Worm (Caenorhabditis elegans): Measurements from ENCODE around the gene abcf-2.
"Not testable (repeated sequence)": the region's sequence is repeated elsewhere in the genome, so short reads cannot be mapped to it uniquely, and the experiment has no call there.

Gene abcf-2

DNA sequence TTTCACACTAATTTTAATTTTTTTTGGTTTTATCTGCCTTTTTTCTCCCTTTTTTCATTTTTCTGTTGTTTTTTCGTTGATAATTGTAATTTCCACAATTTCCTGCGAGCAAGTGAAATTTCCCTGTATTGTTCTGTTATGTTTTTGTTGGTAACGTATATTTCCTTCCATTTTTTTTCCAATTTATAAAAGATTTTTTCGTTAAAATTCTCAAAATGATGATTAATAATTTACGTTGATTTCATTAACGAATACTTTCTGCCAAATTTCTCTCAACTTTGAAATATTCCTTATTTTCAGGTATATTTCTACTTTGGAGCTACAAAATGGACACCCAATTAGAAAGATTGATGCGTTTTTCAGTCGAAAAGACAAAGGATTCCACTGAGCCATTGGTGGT, 40.5 kb upstream of the abcf-2 start, which contains the start of gene T28A8.8:
TSS of gene T28A8.8 (plus strand) at position 301 of the 400 bp plus-strand sequence.
- TF ChIP-seq ama-1 (optimal IDR thresholded peaks at IDR 0.05) (no peak), ceh-48 (tag; optimal IDR thresholded peaks at IDR 0.05) (no peak), ceh-18 (tag; optimal IDR thresholded peaks at IDR 0.05) (no peak), rnt-1 (tag; optimal IDR thresholded peaks at IDR 0.05) (no peak), T23F11.4 (GFP tag; optimal IDR thresholded peaks at IDR 0.05) (no peak), unc-55 (GFP tag; optimal IDR thresholded peaks at IDR 0.05) (no peak), hlh-13 (GFP tag; optimal IDR thresholded peaks at IDR 0.05) (no peak), Y22D7AL.16 (tag; optimal IDR thresholded peaks at IDR 0.05) (no peak), ceh-22 (tag; optimal IDR thresholded peaks at IDR 0.05) (no peak), ttx-3 (tag; optimal IDR thresholded peaks at IDR 0.05) (no peak), sox-2 (GFP tag; IDR thresholded peaks at IDR 0.05) (no peak), ceh-6 (GFP tag; optimal IDR thresholded peaks at IDR 0.05) (no peak), ceh-14 (tag; optimal IDR thresholded peaks at IDR 0.05) (no peak), fkh-6 (tag; optimal IDR thresholded peaks at IDR 0.05) (no peak), ceh-2 (tag; optimal IDR thresholded peaks at IDR 0.05) (no peak), unc-42 (tag; optimal IDR thresholded peaks at IDR 0.05) (no peak), ceh-45 (GFP tag; IDR thresholded peaks at IDR 0.05) (no peak), lin-11 (tag; optimal IDR thresholded peaks at IDR 0.05) (no peak)

ce11 chrIII:13501599-13501998, 39.6 kb upstream of the abcf-2 start, which contains the start of gene T28A8.5:
T28A8.5 (plus strand) TSS chrIII:13501630.
- TF ChIP-seq sox-2 (GFP tag; IDR thresholded peaks at IDR 0.05) (no peak), ets-4 (tag; optimal IDR thresholded peaks at IDR 0.05) (no peak), nfya-1 (tag; optimal IDR thresholded peaks at IDR 0.05) (no peak), pat-9 (tag; optimal IDR thresholded peaks at IDR 0.05) (no peak), madf-2 (tag; optimal IDR thresholded peaks at IDR 0.05) (no peak), hlh-15 (tag; optimal IDR thresholded peaks at IDR 0.05) (no peak), pqm-1 (tag; optimal IDR thresholded peaks at IDR 0.05) (no peak), ttx-3 (tag; optimal IDR thresholded peaks at IDR 0.05) (no peak), lin-11 (tag; optimal IDR thresholded peaks at IDR 0.05) (no peak), ahr-1 (tag; optimal IDR thresholded peaks at IDR 0.05) (no peak), pha-4 (tag; optimal IDR thresholded peaks at IDR 0.05) (no peak), dmd-4 (tag; optimal IDR thresholded peaks at IDR 0.05; ENCODE audit: borderline replicate concordance) (no peak), sox-4 (tag; optimal IDR thresholded peaks at IDR 0.05) (no peak), pax-1 (tag; optimal IDR thresholded peaks at IDR 0.05) (no peak), ceh-18 (tag; optimal IDR thresholded peaks at IDR 0.05) (no peak), elt-4 (tag; optimal IDR thresholded peaks at IDR 0.05) (no peak)

ce11 chrIII:13498899-13499298, 36.9 kb upstream of the abcf-2 start, which contains the start of gene T28A8.6:
T28A8.6 (plus strand) TSS chrIII:13499199.
- TF ChIP-seq elt-2, ceh-31, syd-9 (tag; optimal IDR thresholded peaks at IDR 0.05): not testable (repeated sequence)

DNA sequence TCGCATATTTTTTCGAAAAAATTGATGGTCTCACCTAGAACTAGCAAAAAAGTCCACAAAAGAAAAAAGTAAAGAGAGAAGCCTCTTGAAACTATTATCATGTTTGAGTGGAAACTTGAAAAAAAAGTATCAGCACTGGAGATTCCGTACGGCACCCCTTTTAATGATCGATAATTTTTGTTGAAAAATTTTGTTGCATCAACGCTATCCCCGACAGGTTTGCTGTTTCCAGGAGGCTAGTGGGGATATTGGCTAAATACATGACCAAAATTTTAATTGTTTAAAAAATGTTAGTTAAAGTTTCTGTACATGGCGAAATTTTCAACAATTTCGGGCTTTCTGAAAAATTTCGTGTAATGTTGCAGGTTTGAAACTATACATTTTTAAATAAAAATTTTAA, 33.5 kb upstream of the abcf-2 start, which contains the start of gene T28A8.2:
TSS of gene T28A8.2 (minus strand) at position 101 of the 400 bp plus-strand sequence.
- TF ChIP-seq madf-2 (tag; optimal IDR thresholded peaks at IDR 0.05) (no peak), elt-4 (tag; optimal IDR thresholded peaks at IDR 0.05) (no peak), hlh-6 (tag; optimal IDR thresholded peaks at IDR 0.05) (no peak), ceh-2 (tag; optimal IDR thresholded peaks at IDR 0.05) (no peak), ama-1 (optimal IDR thresholded peaks at IDR 0.05) (no peak), elt-2 (tag; optimal IDR thresholded peaks at IDR 0.05) (no peak), eyg-1 (tag; optimal IDR thresholded peaks at IDR 0.05) (no peak), odd-2 (tag; optimal IDR thresholded peaks at IDR 0.05) (no peak), lim-6 (tag; optimal IDR thresholded peaks at IDR 0.05) (no peak), lin-11 (tag; optimal IDR thresholded peaks at IDR 0.05) (no peak), hlh-15 (tag; optimal IDR thresholded peaks at IDR 0.05) (no peak), F13H6.1 (tag; optimal IDR thresholded peaks at IDR 0.05) (no peak), unc-42 (tag; optimal IDR thresholded peaks at IDR 0.05) (no peak), tbx-7 (tag; optimal IDR thresholded peaks at IDR 0.05) (no peak), ceh-6 (GFP tag; optimal IDR thresholded peaks at IDR 0.05) (no peak), Y22D7AL.16 (tag; optimal IDR thresholded peaks at IDR 0.05) (no peak), rnt-1 (tag; optimal IDR thresholded peaks at IDR 0.05) (no peak), ceh-34 (tag; optimal IDR thresholded peaks at IDR 0.05) (no peak), unc-3 (GFP tag; conservative IDR thresholded peaks at IDR 0.05) (no peak), unc-3 (tag; optimal IDR thresholded peaks at IDR 0.05) (no peak)
